Fruit fly (Drosophila melanogaster): ENCODE results near the gene CG5421.

DNA sequence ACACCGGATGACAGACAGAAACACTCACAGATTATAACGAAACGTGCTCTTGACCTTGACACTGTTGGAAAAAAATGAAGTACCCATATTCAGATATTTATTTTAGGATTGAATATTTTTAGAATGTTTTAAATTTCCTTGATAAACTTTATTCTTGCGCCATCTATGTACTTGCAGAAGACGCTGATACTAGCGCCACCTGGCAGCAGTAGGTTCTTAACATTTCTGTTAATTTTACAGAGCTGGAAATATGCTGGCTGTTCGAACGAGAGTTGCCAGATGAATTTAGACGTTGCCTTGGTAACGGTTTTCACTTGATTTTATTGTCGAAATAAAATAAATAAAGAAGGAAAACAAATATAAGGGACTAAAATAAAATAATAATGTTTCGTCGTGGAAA lies 23.4 kb downstream of the CG5421 start, which contains the start of gene Fam92:
- TF ChIP-seq usp (GFP tag; optimal IDR thresholded peaks at IDR 0.05) (no peak), woc (GFP tag; optimal IDR thresholded peaks at IDR 0.05) (no peak), fru (GFP tag; optimal IDR thresholded peaks at IDR 0.05) (peak; percentile 67)
